Worm (Caenorhabditis elegans) whole organism, early embryonic: ENCODE measurements around the gene daf-6.

Experiments
- B0310.2 ChIP-seq: sonication (generic microtip); optimal IDR thresholded peaks from 2 replicates; lab custom pipeline; 2016; ENCODE audit warnings: mild to moderate bottlenecking, missing genetic modification characterization, missing compliant biosample characterization
- F13C5.2 ChIP-seq: sonication (generic microtip); optimal IDR thresholded peaks from 2 replicates; lab custom pipeline; 2017; ENCODE audit warnings: mild to moderate bottlenecking, missing genetic modification characterization, inconsistent platforms, missing compliant biosample characterization
- aly-1 ChIP-seq: sonication (generic microtip); optimal IDR thresholded peaks from 2 replicates; lab custom pipeline; 2016; ENCODE audit warnings: missing genetic modification characterization, missing compliant biosample characterization
- ama-1 ChIP-seq: fragments of 150-350 bp; optimal IDR thresholded peaks from 2 replicates; lab custom pipeline; 2014
- ceh-13 ChIP-seq: fragments of 200-800 bp; sonication (Bioruptor generic); optimal IDR thresholded peaks from 2 replicates; lab custom pipeline; 2018; ENCODE audit warnings: mild to moderate bottlenecking, missing genetic modification characterization, missing compliant biosample characterization
- ceh-36 ChIP-seq: sonication (generic microtip); optimal IDR thresholded peaks from 2 replicates; lab custom pipeline; 2016; ENCODE audit warnings: missing genetic modification characterization, inconsistent platforms, missing compliant biosample characterization
- ets-7 ChIP-seq: sonication (generic microtip); optimal IDR thresholded peaks from 2 replicates; lab custom pipeline; 2016; ENCODE audit warnings: missing genotype, missing genetic modification characterization, missing compliant biosample characterization
- flt-1 ChIP-seq: fragments of 200-800 bp; sonication (Bioruptor generic); IDR thresholded peaks from 2 replicates; pipeline ENCODE4 v1.3.6; 2022; ENCODE audit warnings: missing genetic modification characterization, missing compliant biosample characterization
- hmbx-1 ChIP-seq: sonication (generic microtip); optimal IDR thresholded peaks from 2 replicates; lab custom pipeline; 2016; ENCODE audit warnings: mild to moderate bottlenecking, missing genetic modification characterization, missing compliant biosample characterization
- hmg-4 ChIP-seq: fragments of 200-800 bp; sonication (Bioruptor generic); optimal IDR thresholded peaks from 2 replicates; lab custom pipeline; 2018; ENCODE audit warnings: mild to moderate bottlenecking, missing genetic modification characterization, missing compliant biosample characterization
- hnd-1 ChIP-seq: sonication (generic microtip); optimal IDR thresholded peaks from 2 replicates; lab custom pipeline; 2016; ENCODE audit warnings: missing genetic modification characterization, missing compliant biosample characterization
- pes-1 ChIP-seq: fragments of 200-800 bp; sonication (Bioruptor generic); IDR thresholded peaks from 2 replicates; pipeline ENCODE4 v1.3.6; 2022; ENCODE audit warnings: missing genetic modification reagents, missing genetic modification characterization, missing compliant biosample characterization
- scrt-1 ChIP-seq: fragments of 200-800 bp; sonication (Bioruptor generic); IDR thresholded peaks from 2 replicates; pipeline ENCODE4 v1.3.6; 2022; ENCODE audit warnings: missing genetic modification characterization, missing compliant biosample characterization
- sea-1 ChIP-seq: fragments of 200-800 bp; sonication (Bioruptor generic); conservative IDR thresholded peaks from 2 replicates; pipeline ENCODE4 v1.3.6; 2022; ENCODE audit warnings: missing genetic modification characterization, missing compliant biosample characterization
- tbx-11 ChIP-seq: fragments of 200-800 bp; sonication (Bioruptor generic); IDR thresholded peaks from 2 replicates; pipeline ENCODE4 v1.3.6; 2022; ENCODE audit warnings: missing genetic modification characterization, missing compliant biosample characterization
- tbx-37 ChIP-seq: fragments of 200-800 bp; sonication (Bioruptor generic); conservative IDR thresholded peaks from 2 replicates; pipeline ENCODE4 v1.3.6; 2022; ENCODE audit warnings: missing genetic modification reagents, missing genetic modification characterization, missing compliant biosample characterization
- tra-4 ChIP-seq: sonication (generic microtip); optimal IDR thresholded peaks from 2 replicates; lab custom pipeline; 2017; ENCODE audit warnings: missing genetic modification characterization, missing compliant biosample characterization

daf-6 gene

DNA sequence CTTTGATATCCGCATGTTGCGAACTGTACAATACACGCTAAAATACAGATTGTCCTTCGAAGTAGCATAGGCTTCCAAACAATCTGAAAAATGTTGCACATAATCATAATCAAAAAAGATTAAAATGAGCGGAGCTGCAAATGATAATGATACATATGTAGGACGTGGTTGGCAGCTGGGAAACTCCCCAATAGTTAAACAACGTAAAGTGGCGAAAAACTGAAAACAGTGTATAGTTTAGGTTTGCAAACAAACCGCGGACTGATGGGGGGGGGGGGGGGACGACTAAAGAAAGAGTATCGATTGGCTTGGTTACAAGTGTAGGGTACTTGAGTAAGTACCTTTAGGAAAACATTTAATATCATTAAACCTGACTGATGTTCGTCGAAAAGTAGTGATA is 16.9 kb downstream of the daf-6 start, which contains the start of gene hex-5:
TSS of gene hex-5 (minus strand) at position 101 of the 400 bp plus-strand sequence.
- TF ChIP-seq ceh-13 (GFP tag; lab: Kevin White, UChicago): no peak
- TF ChIP-seq tra-4 (tag; lab: Kevin White, UChicago): no peak
- TF ChIP-seq hmbx-1 (tag; lab: Kevin White, UChicago): no peak
- TF ChIP-seq B0310.2 (tag; lab: Kevin White, UChicago): no peak
- TF ChIP-seq ceh-36: no peak
- no peak for TF ChIP-seq hmg-4 (GFP tag; lab: Kevin White, UChicago)
- no peak for TF ChIP-seq tbx-11 (GFP tag; lab: Robert Waterston, UW)
- no peak for TF ChIP-seq pes-1 (GFP tag; lab: Robert Waterston, UW)
- no peak for TF ChIP-seq F13C5.2
- no peak for TF ChIP-seq tbx-37 (GFP tag; lab: Robert Waterston, UW)
- no peak for TF ChIP-seq ama-1 (lab: Kevin White, UChicago)
- no peak for TF ChIP-seq flt-1 (GFP tag; lab: Robert Waterston, UW)
- no peak for TF ChIP-seq aly-1
- TF ChIP-seq scrt-1: no peak

ce11 chrX:14907257-14907801 is 19.0 kb downstream of the daf-6 start:
- no peak for TF ChIP-seq B0310.2 (tag; lab: Kevin White, UChicago)
- TF ChIP-seq tbx-37 (GFP tag; lab: Robert Waterston, UW): no peak
- TF ChIP-seq sea-1 (GFP tag; lab: Robert Waterston, UW): no peak

ce11 chrX:14910689-14911088 is 22.4 kb downstream of the daf-6 start:
- TF ChIP-seq B0310.2 (tag; lab: Kevin White, UChicago): no peak
- TF ChIP-seq hnd-1: no peak
- no peak for TF ChIP-seq aly-1
- TF ChIP-seq ama-1 (lab: Kevin White, UChicago): no peak
- no peak for TF ChIP-seq ceh-36
- TF ChIP-seq F13C5.2: no peak
- TF ChIP-seq tra-4 (tag; lab: Kevin White, UChicago): no peak
- TF ChIP-seq tbx-37 (GFP tag; lab: Robert Waterston, UW): no peak
- no peak for TF ChIP-seq scrt-1
- TF ChIP-seq hmbx-1 (tag; lab: Kevin White, UChicago): no peak
- TF ChIP-seq sea-1 (GFP tag; lab: Robert Waterston, UW): no peak
- no peak for TF ChIP-seq pes-1 (GFP tag; lab: Robert Waterston, UW)
- no peak for TF ChIP-seq ets-7
- TF ChIP-seq flt-1 (GFP tag; lab: Robert Waterston, UW): no peak
- no peak for TF ChIP-seq tbx-11 (GFP tag; lab: Robert Waterston, UW)
- TF ChIP-seq hmg-4 (GFP tag; lab: Kevin White, UChicago): no peak
- TF ChIP-seq ceh-13 (GFP tag; lab: Kevin White, UChicago): no peak

DNA sequence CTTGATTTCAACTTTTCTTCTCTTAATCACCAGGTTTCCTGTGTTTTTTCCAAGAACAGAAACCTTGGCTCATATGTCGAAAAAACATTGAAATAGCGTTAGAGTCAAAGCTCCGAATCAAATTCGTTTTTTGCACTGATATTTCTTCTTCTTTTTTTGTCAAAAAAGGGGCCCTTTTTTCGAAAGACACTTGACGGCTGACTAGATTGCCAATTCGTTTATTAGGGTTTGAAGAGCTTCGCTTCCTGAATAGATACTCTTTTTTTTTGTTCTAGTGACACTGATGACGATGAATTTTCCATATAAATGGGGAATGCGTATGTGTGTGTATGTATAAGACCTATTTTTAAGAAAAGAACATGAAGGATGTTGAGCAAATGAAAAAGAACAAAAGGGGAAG is 28.5 kb downstream of the daf-6 start:
- TF ChIP-seq scrt-1: no peak

ce11 chrX:14918538-14918937 is 30.2 kb downstream of the daf-6 start, which contains the start of gene npr-40:
Gene npr-40 (plus strand): TSS chrX:14918838.
- TF ChIP-seq flt-1 (GFP tag; lab: Robert Waterston, UW) (no peak), hmg-4 (GFP tag; lab: Kevin White, UChicago) (no peak), F13C5.2 (no peak), ceh-13 (GFP tag; lab: Kevin White, UChicago) (no peak)

DNA sequence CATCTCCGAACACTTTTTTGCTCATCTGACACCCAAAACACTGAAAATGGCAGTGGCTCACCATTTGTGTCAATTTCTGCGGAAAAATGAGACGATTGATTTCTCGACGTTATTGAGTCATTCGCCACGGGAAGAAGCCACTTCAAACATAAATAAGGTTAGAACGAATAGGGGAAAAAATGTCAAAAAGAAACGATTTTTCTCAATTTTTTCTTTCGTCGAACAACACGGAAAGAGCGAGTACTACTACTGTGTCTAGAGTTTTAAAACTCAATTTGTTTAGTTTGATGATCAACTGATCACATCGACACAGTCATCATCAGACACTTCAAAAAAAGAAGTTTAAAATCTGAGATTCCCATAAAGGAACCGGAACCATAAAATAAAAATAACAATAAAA is 32.6 kb downstream of the daf-6 start:
- TF ChIP-seq tra-4 (tag; lab: Kevin White, UChicago): no peak

DNA sequence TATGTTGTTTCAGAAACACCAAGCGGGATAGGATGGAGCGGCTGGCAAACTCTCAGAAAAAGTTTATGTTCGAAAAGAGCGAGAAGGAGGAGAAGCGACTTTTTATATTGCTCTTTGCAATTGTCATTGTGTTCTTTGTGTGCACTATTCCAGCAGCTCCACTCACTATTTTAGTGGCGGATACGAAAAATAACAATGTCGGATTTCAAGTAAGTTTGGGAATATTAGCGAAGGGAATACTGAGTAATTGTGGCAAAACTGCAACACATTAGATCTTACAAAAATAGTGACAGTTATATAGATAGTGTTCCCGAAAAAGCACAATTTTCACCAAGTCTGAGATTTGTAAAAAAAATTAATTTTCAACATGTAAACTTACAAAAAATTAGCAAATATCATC is 34.5 kb downstream of the daf-6 start:
- TF ChIP-seq sea-1 (GFP tag; lab: Robert Waterston, UW) (no peak), hmbx-1 (tag; lab: Kevin White, UChicago) (no peak), ama-1 (lab: Kevin White, UChicago) (no peak), ceh-13 (GFP tag; lab: Kevin White, UChicago) (no peak), pes-1 (GFP tag; lab: Robert Waterston, UW) (no peak), ets-7 (no peak), tbx-11 (GFP tag; lab: Robert Waterston, UW) (no peak), tra-4 (tag; lab: Kevin White, UChicago) (no peak), B0310.2 (tag; lab: Kevin White, UChicago) (no peak), hmg-4 (GFP tag; lab: Kevin White, UChicago) (no peak), tbx-37 (GFP tag; lab: Robert Waterston, UW) (no peak), flt-1 (GFP tag; lab: Robert Waterston, UW) (no peak), ceh-36 (no peak), aly-1 (no peak), F13C5.2 (no peak), hnd-1 (no peak), scrt-1 (no peak)

DNA sequence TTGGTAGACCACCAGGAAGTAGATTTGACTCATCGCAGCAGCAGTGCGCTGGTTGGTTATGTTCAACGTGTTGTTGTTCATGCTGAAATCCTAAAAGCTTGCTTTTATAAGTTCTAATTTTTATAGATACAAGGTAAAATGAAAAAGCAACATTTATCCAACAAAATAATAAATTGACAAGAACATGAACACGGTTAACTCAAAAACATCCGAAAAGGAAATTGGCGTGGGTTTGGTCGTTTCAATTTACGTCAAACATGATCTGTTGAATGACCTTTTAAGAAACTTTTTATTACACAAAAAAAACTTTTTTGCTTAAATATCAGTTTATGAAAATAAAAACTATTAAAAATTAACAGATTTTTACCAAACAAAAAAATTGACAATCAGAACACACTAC is 40.6 kb downstream of the daf-6 start, which contains the start of gene ntr-2:
TSS of gene ntr-2 (minus strand) at position 101 of the 400 bp plus-strand sequence.
- no peak for TF ChIP-seq B0310.2 (tag; lab: Kevin White, UChicago)

ce11 chrX:14929512-14929911 is 41.2 kb downstream of the daf-6 start:
- TF ChIP-seq F13C5.2 (no peak), hmbx-1 (tag; lab: Kevin White, UChicago) (no peak), ets-7 (no peak), tbx-37 (GFP tag; lab: Robert Waterston, UW) (no peak), ceh-36 (no peak), hnd-1 (no peak), scrt-1 (no peak), tbx-11 (GFP tag; lab: Robert Waterston, UW) (no peak), hmg-4 (GFP tag; lab: Kevin White, UChicago) (no peak), B0310.2 (tag; lab: Kevin White, UChicago) (no peak), tra-4 (tag; lab: Kevin White, UChicago) (no peak)
